Worm (Caenorhabditis elegans) whole organism, L4 larva: ENCODE measurements around the gene gsy-1.

Source experiments
- F26F4.8 ChIP-seq: fragments of 200-800 bp; sonication (Bioruptor generic); conservative IDR thresholded peaks from 2 replicates; pipeline ENCODE4 v1.3.6; 2022; ENCODE audit warnings: missing genetic modification characterization, missing compliant biosample characterization
- F37D6.2 ChIP-seq: sonication (generic microtip); optimal IDR thresholded peaks from 2 replicates; lab custom pipeline; 2016; ENCODE audit warnings: mild to moderate bottlenecking, missing genetic modification characterization, missing compliant biosample characterization
- F44E2.7 ChIP-seq: fragments of 200-800 bp; sonication (Bioruptor generic); IDR thresholded peaks from 2 replicates; pipeline ENCODE4 v2.1.2; 2022; ENCODE audit warnings: missing genetic modification characterization, missing compliant biosample characterization
- T20F7.1 ChIP-seq: fragments of 200-800 bp; sonication (Bioruptor generic); optimal IDR thresholded peaks from 2 replicates; lab custom pipeline; 2018; ENCODE audit warnings: mild to moderate bottlenecking, missing genetic modification characterization, missing compliant biosample characterization
- ZK337.2 ChIP-seq: fragments of 200-800 bp; sonication (Bioruptor generic); IDR thresholded peaks from 2 replicates; pipeline ENCODE4 v1.3.6; 2022; ENCODE audit warnings: missing genetic modification reagents, missing genetic modification characterization, missing compliant biosample characterization
- aha-1 ChIP-seq: fragments of 150-350 bp; peaks from one replicate; lab custom pipeline; 2014; ENCODE audit warnings: missing biosample characterization, missing genetic modification characterization
- cey-2 ChIP-seq: sonication (generic microtip); optimal IDR thresholded peaks from 3 replicates; lab custom pipeline; 2017; ENCODE audit warnings: missing genetic modification characterization, mild to moderate bottlenecking, missing compliant biosample characterization, antibody characterized with exemption, borderline replicate concordance; ENCODE audit not compliant: insufficient read depth
- daf-16 ChIP-seq, 3 experiments: sonication (generic microtip); optimal IDR thresholded peaks; 2 replicates each; lab custom pipeline; 2016 to 2017; ENCODE audit warnings: missing genetic modification characterization in 3 of 3, missing genetic modification reagents in 3 of 3, mild to moderate bottlenecking in 2 of 3, missing compliant biosample characterization in 2 of 3, missing biosample characterization in 1 of 3, moderate library complexity in 1 of 3
- daf-19 ChIP-seq: fragments of 200-800 bp; sonication (Bioruptor generic); conservative IDR thresholded peaks from 2 replicates; pipeline ENCODE4 v1.3.6; 2022; ENCODE audit warnings: missing genetic modification characterization, missing compliant biosample characterization
- duxl-1 ChIP-seq: sonication (generic microtip); optimal IDR thresholded peaks from 2 replicates; lab custom pipeline; 2016; ENCODE audit warnings: mild to moderate bottlenecking, missing genetic modification characterization, moderate library complexity, missing compliant biosample characterization; ENCODE audit not compliant: poor library complexity
- egl-43 ChIP-seq: fragments of 200-800 bp; sonication (Bioruptor generic); IDR thresholded peaks from 2 replicates; pipeline ENCODE4 v1.3.6; 2022; ENCODE audit warnings: missing genetic modification reagents, missing genetic modification characterization, missing compliant biosample characterization
- fkh-10 ChIP-seq: fragments of 150-350 bp; optimal IDR thresholded peaks from 2 replicates; lab custom pipeline; 2014; ENCODE audit warnings: missing biosample characterization, missing genetic modification reagents, missing genetic modification characterization
- gei-8 ChIP-seq: fragments of 200-800 bp; sonication (Bioruptor generic); optimal IDR thresholded peaks from 2 replicates; lab custom pipeline; 2018; ENCODE audit warnings: mild to moderate bottlenecking, missing genetic modification characterization, missing compliant biosample characterization
- jun-1 ChIP-seq: fragments of 150-350 bp; optimal IDR thresholded peaks from 2 replicates; lab custom pipeline; 2014; ENCODE audit warnings: missing biosample characterization, missing genetic modification reagents, missing genetic modification characterization
- lim-7 ChIP-seq: fragments of 200-800 bp; sonication (Bioruptor generic); IDR thresholded peaks from 2 replicates; pipeline ENCODE4 v1.3.6; 2022; ENCODE audit warnings: missing genetic modification characterization, missing compliant biosample characterization
- lin-1 ChIP-seq: fragments of 200-800 bp; sonication (Bioruptor generic); IDR thresholded peaks from 2 replicates; pipeline ENCODE4 v1.3.6; 2022; ENCODE audit warnings: missing genetic modification reagents, missing genetic modification characterization, missing compliant biosample characterization
- lin-13 ChIP-seq: fragments of 150-350 bp; optimal IDR thresholded peaks from 2 replicates; lab custom pipeline; 2014; ENCODE audit warnings: missing biosample characterization, missing genetic modification reagents, missing genetic modification characterization
- lin-15B ChIP-seq: fragments of 150-350 bp; sonication (generic microtip); optimal IDR thresholded peaks from 3 replicates; lab custom pipeline; 2014; ENCODE audit warnings: missing biosample characterization, missing genetic modification characterization
- lin-29 ChIP-seq: fragments of 200-800 bp; sonication (Bioruptor generic); IDR thresholded peaks from 2 replicates; pipeline ENCODE4 v1.3.6; 2022; ENCODE audit warnings: missing genetic modification reagents, missing genetic modification characterization, missing compliant biosample characterization
- lir-3 ChIP-seq: sonication (generic microtip); optimal IDR thresholded peaks from 2 replicates; lab custom pipeline; 2016; ENCODE audit warnings: mild to moderate bottlenecking, missing genetic modification characterization, missing compliant biosample characterization
- madf-9 ChIP-seq: fragments of 200-800 bp; sonication (Bioruptor generic); conservative IDR thresholded peaks from 2 replicates; pipeline ENCODE4 v1.3.6; 2022; ENCODE audit warnings: missing genetic modification reagents, missing genetic modification characterization, missing compliant biosample characterization
- mes-2 ChIP-seq: sonication (generic microtip); optimal IDR thresholded peaks from 2 replicates; lab custom pipeline; 2016; ENCODE audit warnings: missing genotype, mild to moderate bottlenecking, missing genetic modification characterization, missing compliant biosample characterization; ENCODE audit not compliant: poor library complexity, severe bottlenecking
- nhr-28 ChIP-seq: fragments of 150-350 bp; optimal IDR thresholded peaks from 2 replicates; lab custom pipeline; 2014; ENCODE audit warnings: missing biosample characterization, missing genetic modification characterization
- nhr-48 ChIP-seq: sonication (generic microtip); optimal IDR thresholded peaks from 2 replicates; lab custom pipeline; 2016; ENCODE audit warnings: mild to moderate bottlenecking, missing genetic modification characterization, missing compliant biosample characterization
- nhr-77 ChIP-seq: fragments of 150-350 bp; optimal IDR thresholded peaks from 2 replicates; lab custom pipeline; 2014; ENCODE audit warnings: missing biosample characterization, missing genetic modification characterization
- php-3 ChIP-seq: fragments of 200-800 bp; sonication (Bioruptor generic); IDR thresholded peaks from 2 replicates; pipeline ENCODE4 v1.3.6; 2022; ENCODE audit warnings: missing genetic modification reagents, missing genetic modification characterization, missing compliant biosample characterization
- pqm-1 ChIP-seq: sonication (generic microtip); optimal IDR thresholded peaks from 2 replicates; lab custom pipeline; 2017; ENCODE audit warnings: missing biosample characterization, missing genetic modification characterization
- rbr-2 ChIP-seq: sonication (generic microtip); optimal IDR thresholded peaks from 2 replicates; lab custom pipeline; 2016; ENCODE audit warnings: missing genotype, missing genetic modification characterization, missing compliant biosample characterization
- saeg-2 ChIP-seq: fragments of 200-800 bp; sonication (Bioruptor generic); IDR thresholded peaks from 2 replicates; pipeline ENCODE4 v1.3.6; 2022; ENCODE audit warnings: missing genetic modification reagents, missing genetic modification characterization, missing compliant biosample characterization
- sdz-12 ChIP-seq: fragments of 200-800 bp; sonication (Bioruptor generic); optimal IDR thresholded peaks from 2 replicates; lab custom pipeline; 2018; ENCODE audit warnings: mild to moderate bottlenecking, missing genetic modification characterization, missing compliant biosample characterization
- skn-1 ChIP-seq: fragments of 150-350 bp; optimal IDR thresholded peaks from 2 replicates; lab custom pipeline; 2014; ENCODE audit warnings: missing biosample characterization, missing genetic modification characterization
- snpc-1.2 ChIP-seq: fragments of 200-800 bp; sonication (Bioruptor generic); IDR thresholded peaks from 2 replicates; pipeline ENCODE4 v1.3.6; 2022; ENCODE audit warnings: missing genetic modification reagents, missing genetic modification characterization, missing compliant biosample characterization
- tra-1 ChIP-seq: fragments of 200-800 bp; sonication (Bioruptor generic); IDR thresholded peaks from 2 replicates; pipeline ENCODE4 v1.3.6; 2022; ENCODE audit warnings: missing genetic modification reagents, missing genetic modification characterization, missing compliant biosample characterization
- unc-39 ChIP-seq: sonication (generic microtip); optimal IDR thresholded peaks from 2 replicates; lab custom pipeline; 2017; ENCODE audit warnings: missing biosample characterization, missing genetic modification characterization
- unc-62 ChIP-seq, 3 experiments: fragments of 150-350 bp in 1 of 3; sonication (generic microtip); optimal IDR thresholded peaks in 2 of 3; peaks in 1 of 3; 1 replicate in 1 of 3; 2 replicates in 2 of 3; lab custom pipeline; 2014 to 2017; ENCODE audit warnings: missing biosample characterization in 3 of 3, missing genetic modification characterization in 3 of 3, missing genetic modification reagents in 3 of 3, missing genotype in 1 of 3
- vab-7 ChIP-seq: fragments of 200-800 bp; sonication (Bioruptor generic); IDR thresholded peaks from 2 replicates; pipeline ENCODE4 v1.3.6; 2022; ENCODE audit warnings: missing genetic modification reagents, missing genetic modification characterization, missing compliant biosample characterization
- zag-1 ChIP-seq: fragments of 150-350 bp; optimal IDR thresholded peaks from 2 replicates; lab custom pipeline; 2014; ENCODE audit warnings: missing biosample characterization, missing genetic modification characterization
- zfp-2 ChIP-seq: sonication (generic microtip); optimal IDR thresholded peaks from 2 replicates; lab custom pipeline; 2016; ENCODE audit warnings: mild to moderate bottlenecking, missing genetic modification characterization, missing compliant biosample characterization

The gsy-1 gene

ce11 chrII:12847736-12848135, 30.2 kb downstream of the gsy-1 start, which contains the start of gene pes-10:
pes-10 (minus strand) TSS chrII:12847836.
- TF ChIP-seq unc-62 (GFP tag; optimal IDR thresholded peaks at IDR 0.05 in 1 of 2; lab: Kevin White, UChicago): peak in 1 of 2 experiments; percentile 65
- TF ChIP-seq unc-62 (tag; optimal IDR thresholded peaks at IDR 0.05; lab: Kevin White, UChicago): no peak
- no peak for TF ChIP-seq egl-43 (GFP tag; lab: Robert Waterston, UW)
- no peak for TF ChIP-seq snpc-1.2 (GFP tag; lab: Robert Waterston, UW)

ce11 chrII:12840057-12840456, 37.9 kb downstream of the gsy-1 start, which contains the start of gene lgc-35:
lgc-35 (minus strand) TSS chrII:12840157.
- no peak for TF ChIP-seq F37D6.2 (tag; lab: Kevin White, UChicago)
- no peak for TF ChIP-seq lim-7 (GFP tag; lab: Robert Waterston, UW)
- TF ChIP-seq lir-3 (tag; lab: Kevin White, UChicago): no peak
- no peak for TF ChIP-seq fkh-10 (GFP tag; lab: Kevin White, UChicago)
- no peak for TF ChIP-seq skn-1
- no peak for TF ChIP-seq daf-16 (GFP tag; optimal IDR thresholded peaks at IDR 0.05; lab: Kevin White, UChicago)
- TF ChIP-seq daf-16 (tag; optimal IDR thresholded peaks at IDR 0.05; lab: Kevin White, UChicago): no peak
- TF ChIP-seq daf-19 (GFP tag; lab: Robert Waterston, UW): no peak
- TF ChIP-seq gei-8 (GFP tag; lab: Kevin White, UChicago): no peak
- no peak for TF ChIP-seq madf-9 (GFP tag; lab: Robert Waterston, UW)
- no peak for TF ChIP-seq mes-2
- TF ChIP-seq F44E2.7 (GFP tag; lab: Robert Waterston, UW): no peak
- no peak for TF ChIP-seq cey-2
- no peak for TF ChIP-seq nhr-77 (tag; lab: Kevin White, UChicago)
- no peak for TF ChIP-seq rbr-2
- no peak for TF ChIP-seq tra-1 (GFP tag; lab: Robert Waterston, UW)
- TF ChIP-seq nhr-48 (tag; lab: Kevin White, UChicago): no peak
- no peak for TF ChIP-seq lin-15B
- no peak for TF ChIP-seq unc-62 (GFP tag; optimal IDR thresholded peaks at IDR 0.05 in 1 of 2; lab: Kevin White, UChicago)
- no peak for TF ChIP-seq unc-62 (tag; optimal IDR thresholded peaks at IDR 0.05; lab: Kevin White, UChicago)

- TF ChIP-seq zfp-2 (no peak), pqm-1 (tag; lab: Kevin White, UChicago) (peak; percentile 3), T20F7.1 (GFP tag; lab: Kevin White, UChicago) (no peak), rbr-2 (no peak), jun-1 (tag; lab: Kevin White, UChicago) (no peak), nhr-28 (tag; lab: Kevin White, UChicago) (peak; percentile 97), lin-13 (no peak), php-3 (GFP tag; lab: Robert Waterston, UW) (no peak)
These were observed 47.6 kb downstream of the gsy-1 start, which contains the start of gene bcmo-1 for ce11 chrII:12830347-12830746. bcmo-1 (plus strand) TSS chrII:12830676.

ce11 chrII:12828863-12829262, 49.1 kb downstream of the gsy-1 start, which contains the start of gene Y46G5A.23:
Y46G5A.23 (minus strand) TSS chrII:12828963.
- TF ChIP-seq unc-39 (tag; lab: Kevin White, UChicago) (no peak), duxl-1 (tag; lab: Kevin White, UChicago) (no peak), lin-1 (GFP tag; lab: Robert Waterston, UW) (no peak), ZK337.2 (no peak), daf-19 (GFP tag; lab: Robert Waterston, UW) (no peak), aha-1 (tag; lab: Kevin White, UChicago) (no peak), zag-1 (tag; lab: Kevin White, UChicago) (no peak), lin-29 (GFP tag; lab: Robert Waterston, UW) (no peak), F26F4.8 (GFP tag; lab: Robert Waterston, UW) (no peak), cey-2 (no peak), fkh-10 (GFP tag; lab: Kevin White, UChicago) (no peak), vab-7 (GFP tag; lab: Robert Waterston, UW) (no peak), unc-62 (GFP tag; optimal IDR thresholded peaks at IDR 0.05 in 1 of 2; lab: Kevin White, UChicago) (no peak), unc-62 (tag; optimal IDR thresholded peaks at IDR 0.05; lab: Kevin White, UChicago) (no peak), saeg-2 (GFP tag; lab: Robert Waterston, UW) (no peak), mes-2 (no peak), sdz-12 (GFP tag; lab: Kevin White, UChicago) (no peak)
